Fruit fly (Drosophila melanogaster) whole organism, adult: Measurements from ENCODE around the gene CG5565.

ENCODE experiments used
- CG11617 ChIP-seq: fragments of 200-800 bp; sonication (Bioruptor generic); optimal IDR thresholded peaks from 2 replicates; lab custom pipeline; 2017; ENCODE audit warnings: mild to moderate bottlenecking, missing biosample characterization, missing genetic modification reagents, missing genetic modification characterization
- CG12768 ChIP-seq: fragments of 200-800 bp; sonication (Bioruptor generic); optimal IDR thresholded peaks from 2 replicates; lab custom pipeline; 2017; ENCODE audit warnings: missing biosample characterization, missing genetic modification characterization, mild to moderate bottlenecking, moderate library complexity, missing genetic modification reagents
- CG14711 ChIP-seq: fragments of 200-800 bp; sonication (Bioruptor generic); optimal IDR thresholded peaks from 2 replicates; lab custom pipeline; 2018; ENCODE audit warnings: missing biosample characterization, mild to moderate bottlenecking, missing genetic modification characterization, moderate library complexity
- CG1620 ChIP-seq: fragments of 200-800 bp; sonication (Bioruptor generic); optimal IDR thresholded peaks from 2 replicates; lab custom pipeline; 2016; ENCODE audit warnings: missing biosample characterization, missing genetic modification characterization
- CG33017 ChIP-seq: fragments of 200-800 bp; sonication (Bioruptor generic); optimal IDR thresholded peaks from 2 replicates; lab custom pipeline; 2018; ENCODE audit warnings: missing biosample characterization, mild to moderate bottlenecking, missing genetic modification characterization, moderate library complexity
- CG5204 ChIP-seq: fragments of 200-800 bp; sonication (Bioruptor generic); optimal IDR thresholded peaks from 2 replicates; lab custom pipeline; 2016; ENCODE audit warnings: missing biosample characterization, missing genetic modification characterization
- CG7045 ChIP-seq: fragments of 200-800 bp; sonication (Bioruptor generic); optimal IDR thresholded peaks from 2 replicates; lab custom pipeline; 2017; ENCODE audit warnings: missing biosample characterization, mild to moderate bottlenecking, missing genetic modification characterization
- CG7101 ChIP-seq: fragments of 200-800 bp; sonication (Bioruptor generic); optimal IDR thresholded peaks from 2 replicates; lab custom pipeline; 2018; ENCODE audit warnings: missing biosample characterization, mild to moderate bottlenecking, missing genetic modification characterization, moderate library complexity
- Clk ChIP-seq: fragments of 200-800 bp; sonication (Bioruptor generic); optimal IDR thresholded peaks from 2 replicates; lab custom pipeline; 2017; ENCODE audit warnings: missing biosample characterization, missing genetic modification characterization
- Crg-1 ChIP-seq: fragments of 200-800 bp; sonication (Bioruptor generic); optimal IDR thresholded peaks from 2 replicates; lab custom pipeline; 2016; ENCODE audit warnings: missing biosample characterization, missing genetic modification characterization
- Hr96 ChIP-seq: fragments of 200-800 bp; sonication (Bioruptor generic); optimal IDR thresholded peaks from 2 replicates; lab custom pipeline; 2016; ENCODE audit warnings: missing biosample characterization, missing genetic modification characterization
- Mnt ChIP-seq: fragments of 200-800 bp; sonication (Bioruptor generic); optimal IDR thresholded peaks from 2 replicates; lab custom pipeline; 2016; ENCODE audit warnings: missing biosample characterization, mild to moderate bottlenecking, missing genetic modification characterization
- bab1 ChIP-seq: fragments of 200-800 bp; sonication (Bioruptor generic); optimal IDR thresholded peaks from 3 replicates; lab custom pipeline; 2019; ENCODE audit warnings: missing biosample characterization, mild to moderate bottlenecking, missing genetic modification characterization, moderate library complexity
- cic ChIP-seq: fragments of 200-800 bp; sonication (Bioruptor generic); optimal IDR thresholded peaks from 2 replicates; lab custom pipeline; 2017; ENCODE audit warnings: missing biosample characterization, mild to moderate bottlenecking, missing genetic modification characterization, moderate library complexity
- cnc ChIP-seq, 2 experiments: fragments of >200 bp; optimal IDR thresholded peaks; 2 replicates each; lab custom pipeline; 2017
- kay ChIP-seq: fragments of 200-800 bp; sonication (Bioruptor generic); peaks from one replicate; lab custom pipeline; 2016; ENCODE audit warnings: missing biosample characterization, missing genetic modification characterization, borderline replicate concordance
- ovo ChIP-seq: fragments of 200-800 bp; sonication (Bioruptor generic); optimal IDR thresholded peaks from 2 replicates; lab custom pipeline; 2016; ENCODE audit warnings: missing biosample characterization, missing genetic modification characterization
- pad ChIP-seq: fragments of 200-800 bp; sonication (Bioruptor generic); optimal IDR thresholded peaks from 3 replicates; lab custom pipeline; 2017; ENCODE audit warnings: missing biosample characterization, missing genetic modification characterization, mild to moderate bottlenecking, moderate library complexity, missing genetic modification reagents
- tj ChIP-seq: fragments of 200-800 bp; sonication (Bioruptor generic); optimal IDR thresholded peaks from 3 replicates; lab custom pipeline; 2017; ENCODE audit warnings: missing biosample characterization, mild to moderate bottlenecking, missing genetic modification characterization, moderate library complexity
- toe ChIP-seq: fragments of 200-800 bp; sonication (Bioruptor generic); optimal IDR thresholded peaks from 2 replicates; lab custom pipeline; 2016; ENCODE audit warnings: missing biosample characterization, missing genetic modification characterization

Gene CG5565

dm6 chr2L:1387811-1388210, 32.1 kb upstream of the CG5565 start:
- TF ChIP-seq tj (GFP tag; lab: Kevin White, UChicago) (no peak), kay (GFP tag; lab: Kevin White, UChicago) (no peak)

- TF ChIP-seq CG1620 (GFP tag; lab: Kevin White, UChicago) (no peak), CG11617 (GFP tag; lab: Kevin White, UChicago) (no peak), Clk (GFP tag; lab: Kevin White, UChicago) (no peak), Mnt (GFP tag; lab: Kevin White, UChicago) (no peak), CG14711 (no peak), tj (GFP tag; lab: Kevin White, UChicago) (no peak), CG7101 (no peak), bab1 (no peak), CG33017 (no peak), ovo (GFP tag; lab: Kevin White, UChicago) (no peak), cnc (optimal IDR thresholded peaks at IDR 0.05; lab: Kevin White, UChicago) (no peak), CG7045 (no peak), CG12768 (GFP tag; lab: Kevin White, UChicago) (no peak), pad (GFP tag; lab: Kevin White, UChicago) (no peak), kay (GFP tag; lab: Kevin White, UChicago) (no peak), Hr96 (no peak), cic (GFP tag; lab: Kevin White, UChicago) (no peak)
Observed at dm6 chr2L:1386512-1386911, 30.8 kb upstream of the CG5565 start.

dm6 chr2L:1377635-1378034, 21.9 kb upstream of the CG5565 start:
- TF ChIP-seq CG33017 (no peak), cic (GFP tag; lab: Kevin White, UChicago) (no peak), kay (GFP tag; lab: Kevin White, UChicago) (no peak), CG11617 (GFP tag; lab: Kevin White, UChicago) (no peak), bab1 (no peak), CG5204 (GFP tag; lab: Kevin White, UChicago) (no peak), Crg-1 (no peak), CG14711 (no peak), Hr96 (no peak)

- TF ChIP-seq Clk (GFP tag; lab: Kevin White, UChicago): no peak
- no peak for TF ChIP-seq ovo (GFP tag; lab: Kevin White, UChicago)
- no peak for TF ChIP-seq CG12768 (GFP tag; lab: Kevin White, UChicago)
- TF ChIP-seq CG33017: no peak
- TF ChIP-seq cic (GFP tag; lab: Kevin White, UChicago): no peak
- TF ChIP-seq pad (GFP tag; lab: Kevin White, UChicago): no peak
Observed at dm6 chr2L:1367696-1368095, 12.0 kb upstream of the CG5565 start, which contains the start of gene CG14346. TSS of gene CG14346 (plus strand) at chr2L:1367996.

dm6 chr2L:1365037-1365436, 9.3 kb upstream of the CG5565 start:
- TF ChIP-seq CG1620 (GFP tag; lab: Kevin White, UChicago) (no peak), CG33017 (no peak), CG7045 (no peak), tj (GFP tag; lab: Kevin White, UChicago) (no peak), kay (GFP tag; lab: Kevin White, UChicago) (no peak), ovo (GFP tag; lab: Kevin White, UChicago) (no peak), cnc (optimal IDR thresholded peaks at IDR 0.05; lab: Kevin White, UChicago) (no peak), Clk (GFP tag; lab: Kevin White, UChicago) (no peak)

- TF ChIP-seq Clk (GFP tag; lab: Kevin White, UChicago) (no peak), CG5204 (GFP tag; lab: Kevin White, UChicago) (peak; percentile 24), Hr96 (peak; percentile 58), toe (GFP tag; lab: Kevin White, UChicago) (no peak), cic (GFP tag; lab: Kevin White, UChicago) (no peak), cnc (optimal IDR thresholded peaks at IDR 0.05; lab: Kevin White, UChicago) (no peak), CG7045 (peak; percentile 16), ovo (GFP tag; lab: Kevin White, UChicago) (no peak), Mnt (GFP tag; lab: Kevin White, UChicago) (no peak)
Observed at dm6 chr2L:1361771-1362632, 6.3 kb upstream of the CG5565 start, which contains the start of gene NLaz. TSS of gene NLaz (minus strand) at chr2L:1361821.

dm6 chr2L:1359690-1360089, 4.0 kb upstream of the CG5565 start, which contains the start of gene CG31659:
TSS of gene CG31659 (minus strand) at chr2L:1359790.
- TF ChIP-seq cic (GFP tag; lab: Kevin White, UChicago): no peak
- no peak for TF ChIP-seq Mnt (GFP tag; lab: Kevin White, UChicago)
- no peak for TF ChIP-seq bab1
- TF ChIP-seq CG12768 (GFP tag; lab: Kevin White, UChicago): no peak
- no peak for TF ChIP-seq CG5204 (GFP tag; lab: Kevin White, UChicago)
